Worm (Caenorhabditis elegans): ENCODE data around the gene F33G12.6.

- TF ChIP-seq mab-5 (tag; optimal IDR thresholded peaks at IDR 0.05), result no peak
- no peak for TF ChIP-seq ztf-11 (tag; optimal IDR thresholded peaks at IDR 0.05)
- TF ChIP-seq nhr-12 (tag; optimal IDR thresholded peaks at IDR 0.05), result no peak
- TF ChIP-seq mep-1 (tag; optimal IDR thresholded peaks at IDR 0.05), result no peak
- TF ChIP-seq elt-3 (tag; optimal IDR thresholded peaks at IDR 0.05), result no peak
- no peak for TF ChIP-seq drap-1 (GFP tag; optimal IDR thresholded peaks at IDR 0.05)
- no peak for TF ChIP-seq nhr-2 (tag; optimal IDR thresholded peaks at IDR 0.05)
- no peak for TF ChIP-seq pha-4 (tag; optimal IDR thresholded peaks at IDR 0.05)
- no peak for TF ChIP-seq snpc-4 (tag; optimal IDR thresholded peaks at IDR 0.05)
- no peak for TF ChIP-seq unc-62 (GFP tag; optimal IDR thresholded peaks at IDR 0.05)
- no peak for TF ChIP-seq lin-13 (tag; optimal IDR thresholded peaks at IDR 0.05)
- no peak for TF ChIP-seq unc-39 (tag; optimal IDR thresholded peaks at IDR 0.05)
- no peak for TF ChIP-seq lin-32 (GFP tag; optimal IDR thresholded peaks at IDR 0.05)
- no peak for TF ChIP-seq nhr-28 (tag; optimal IDR thresholded peaks at IDR 0.05)
These were observed 29.1 kb upstream of the F33G12.6 start for ce11 chrII:5020513-5021081.
